Worm (Caenorhabditis elegans) whole organism, L4 larva: ENCODE data around the gene nspc-15.

Experiments used
- F26F4.8 ChIP-seq: fragments of 200-800 bp; sonication (Bioruptor generic); conservative IDR thresholded peaks from 2 replicates; pipeline ENCODE4 v1.3.6; 2022; ENCODE audit warnings: missing genetic modification characterization, missing compliant biosample characterization
- T20F7.1 ChIP-seq: fragments of 200-800 bp; sonication (Bioruptor generic); optimal IDR thresholded peaks from 2 replicates; lab custom pipeline; 2018; ENCODE audit warnings: mild to moderate bottlenecking, missing genetic modification characterization, missing compliant biosample characterization
- T26A8.4 ChIP-seq: fragments of 200-800 bp; sonication (Bioruptor generic); IDR thresholded peaks from 2 replicates; pipeline ENCODE4 v1.3.6; 2022; ENCODE audit warnings: missing genetic modification characterization, missing compliant biosample characterization
- Y5F2A.4 ChIP-seq: fragments of 200-800 bp; sonication (Bioruptor generic); optimal IDR thresholded peaks from 2 replicates; lab custom pipeline; 2018; ENCODE audit warnings: mild to moderate bottlenecking, missing genetic modification characterization, missing compliant biosample characterization
- Y75B8A.6 ChIP-seq: fragments of 200-800 bp; sonication (Bioruptor generic); IDR thresholded peaks from 2 replicates; pipeline ENCODE4 v1.3.6; 2022; ENCODE audit warnings: missing genetic modification reagents, missing genetic modification characterization, missing compliant biosample characterization
- ZK337.2 ChIP-seq: fragments of 200-800 bp; sonication (Bioruptor generic); IDR thresholded peaks from 2 replicates; pipeline ENCODE4 v1.3.6; 2022; ENCODE audit warnings: missing genetic modification reagents, missing genetic modification characterization, missing compliant biosample characterization
- ZK546.5 ChIP-seq, 2 experiments: sonication (generic microtip); optimal IDR thresholded peaks; 2 replicates each; lab custom pipeline; 2017; ENCODE audit warnings: missing biosample characterization in 2 of 2, missing genetic modification characterization in 2 of 2
- ama-1 ChIP-seq: fragments of 150-350 bp; optimal IDR thresholded peaks from 2 replicates; lab custom pipeline; 2014; ENCODE audit warnings: inconsistent platforms, mixed read lengths
- ceh-32 ChIP-seq: sonication (generic microtip); optimal IDR thresholded peaks from 2 replicates; lab custom pipeline; 2016; ENCODE audit warnings: mild to moderate bottlenecking, missing genetic modification characterization, missing compliant biosample characterization; ENCODE audit not compliant: poor library complexity
- ceh-44 ChIP-seq: fragments of 200-800 bp; sonication (Bioruptor generic); IDR thresholded peaks from 2 replicates; pipeline ENCODE4 v1.3.6; 2022; ENCODE audit warnings: missing genetic modification reagents, missing genetic modification characterization, missing compliant biosample characterization
- ces-1 ChIP-seq: fragments of 150-350 bp; sonication (generic microtip); optimal IDR thresholded peaks from 4 replicates; lab custom pipeline; 2014; ENCODE audit warnings: missing biosample characterization, missing genetic modification reagents, missing genetic modification characterization
- ctbp-1 ChIP-seq: fragments of 200-800 bp; sonication (Bioruptor generic); IDR thresholded peaks from 2 replicates; pipeline ENCODE4 v1.3.6; 2022; ENCODE audit warnings: missing genetic modification reagents, missing genetic modification characterization, missing compliant biosample characterization
- daf-12 ChIP-seq: fragments of 150-350 bp; optimal IDR thresholded peaks from 2 replicates; lab custom pipeline; 2014; ENCODE audit warnings: missing biosample characterization, missing genetic modification reagents, missing genetic modification characterization
- daf-16 ChIP-seq, 3 experiments: sonication (generic microtip); optimal IDR thresholded peaks; 2 replicates each; lab custom pipeline; 2016 to 2017; ENCODE audit warnings: missing genetic modification characterization in 3 of 3, missing genetic modification reagents in 3 of 3, mild to moderate bottlenecking in 2 of 3, missing compliant biosample characterization in 2 of 3, missing biosample characterization in 1 of 3, moderate library complexity in 1 of 3
- daf-19 ChIP-seq: fragments of 200-800 bp; sonication (Bioruptor generic); conservative IDR thresholded peaks from 2 replicates; pipeline ENCODE4 v1.3.6; 2022; ENCODE audit warnings: missing genetic modification characterization, missing compliant biosample characterization
- dmd-9 ChIP-seq: fragments of 200-800 bp; sonication (Bioruptor generic); IDR thresholded peaks from 2 replicates; pipeline ENCODE4 v1.3.6; 2022; ENCODE audit warnings: missing genetic modification reagents, missing genetic modification characterization, missing compliant biosample characterization
- duxl-1 ChIP-seq: sonication (generic microtip); optimal IDR thresholded peaks from 2 replicates; lab custom pipeline; 2016; ENCODE audit warnings: mild to moderate bottlenecking, missing genetic modification characterization, moderate library complexity, missing compliant biosample characterization; ENCODE audit not compliant: poor library complexity
- hif-1 ChIP-seq, 2 experiments: sonication (generic microtip); optimal IDR thresholded peaks; 2 replicates each; lab custom pipeline; 2016 to 2017; ENCODE audit warnings: missing compliant biosample characterization in 2 of 2, missing genetic modification characterization in 2 of 2, missing genetic modification reagents in 2 of 2, missing genotype in 2 of 2, mild to moderate bottlenecking in 1 of 2
- lin-13 ChIP-seq: fragments of 150-350 bp; optimal IDR thresholded peaks from 2 replicates; lab custom pipeline; 2014; ENCODE audit warnings: missing biosample characterization, missing genetic modification reagents, missing genetic modification characterization
- lin-29 ChIP-seq: fragments of 200-800 bp; sonication (Bioruptor generic); IDR thresholded peaks from 2 replicates; pipeline ENCODE4 v1.3.6; 2022; ENCODE audit warnings: missing genetic modification reagents, missing genetic modification characterization, missing compliant biosample characterization
- mdl-1 ChIP-seq, 2 experiments: fragments of 150-350 bp in 1 of 2; sonication (generic microtip) in 1 of 2; optimal IDR thresholded peaks; 2 replicates each; lab custom pipeline; 2014 to 2017; ENCODE audit warnings: missing biosample characterization in 2 of 2, missing genetic modification characterization in 2 of 2
- nhr-11 ChIP-seq: fragments of 150-350 bp; optimal IDR thresholded peaks from 2 replicates; lab custom pipeline; 2014; ENCODE audit warnings: missing biosample characterization, missing genetic modification characterization
- nhr-25 ChIP-seq: sonication (generic microtip); optimal IDR thresholded peaks from 2 replicates; lab custom pipeline; 2017; ENCODE audit warnings: missing genetic modification characterization, mild to moderate bottlenecking, missing compliant biosample characterization, antibody characterized with exemption, moderate library complexity, borderline replicate concordance; ENCODE audit not compliant: insufficient read depth
- nhr-42 ChIP-seq: fragments of 200-800 bp; sonication (Bioruptor generic); IDR thresholded peaks from 2 replicates; pipeline ENCODE4 v1.3.6; 2022; ENCODE audit warnings: missing genetic modification characterization, missing compliant biosample characterization
- nhr-48 ChIP-seq: sonication (generic microtip); optimal IDR thresholded peaks from 2 replicates; lab custom pipeline; 2016; ENCODE audit warnings: mild to moderate bottlenecking, missing genetic modification characterization, missing compliant biosample characterization
- nhr-77 ChIP-seq: fragments of 150-350 bp; optimal IDR thresholded peaks from 2 replicates; lab custom pipeline; 2014; ENCODE audit warnings: missing biosample characterization, missing genetic modification characterization
- pha-4 ChIP-seq, 2 experiments: fragments of 150-350 bp in 1 of 2; fragments of 200-800 bp in 1 of 2; sonication (Bioruptor generic) in 1 of 2; IDR thresholded peaks in 1 of 2; optimal IDR thresholded peaks in 1 of 2; 2 replicates each; pipeline versions ENCODE4 v1.3.6 to Lab custom; 2014 to 2022; ENCODE audit warnings: missing genetic modification characterization in 2 of 2, missing genetic modification reagents in 2 of 2, missing biosample characterization in 1 of 2, missing compliant biosample characterization in 1 of 2
- set-16 ChIP-seq: fragments of 200-800 bp; sonication (Bioruptor generic); IDR thresholded peaks from 2 replicates; pipeline ENCODE4 v1.3.6; 2022; ENCODE audit warnings: missing genetic modification reagents, missing genetic modification characterization, missing compliant biosample characterization
- snpc-1.2 ChIP-seq: fragments of 200-800 bp; sonication (Bioruptor generic); IDR thresholded peaks from 2 replicates; pipeline ENCODE4 v1.3.6; 2022; ENCODE audit warnings: missing genetic modification reagents, missing genetic modification characterization, missing compliant biosample characterization
- snpc-4 ChIP-seq: fragments of 150-350 bp; optimal IDR thresholded peaks from 2 replicates; lab custom pipeline; 2014; ENCODE audit warnings: missing biosample characterization, missing genetic modification characterization
- spr-1 ChIP-seq: sonication (generic microtip); optimal IDR thresholded peaks from 2 replicates; lab custom pipeline; 2016; ENCODE audit warnings: mild to moderate bottlenecking, missing genetic modification characterization, missing compliant biosample characterization
- unc-62 ChIP-seq, 3 experiments: fragments of 150-350 bp in 1 of 3; sonication (generic microtip); optimal IDR thresholded peaks in 2 of 3; peaks in 1 of 3; 1 replicate in 1 of 3; 2 replicates in 2 of 3; lab custom pipeline; 2014 to 2017; ENCODE audit warnings: missing biosample characterization in 3 of 3, missing genetic modification characterization in 3 of 3, missing genetic modification reagents in 3 of 3, missing genotype in 1 of 3
- vab-7 ChIP-seq: fragments of 200-800 bp; sonication (Bioruptor generic); IDR thresholded peaks from 2 replicates; pipeline ENCODE4 v1.3.6; 2022; ENCODE audit warnings: missing genetic modification reagents, missing genetic modification characterization, missing compliant biosample characterization
- zfp-3 ChIP-seq: fragments of 200-800 bp; sonication (Bioruptor generic); conservative IDR thresholded peaks from 2 replicates; pipeline ENCODE4 v1.3.6; 2022; ENCODE audit warnings: missing genetic modification reagents, missing genetic modification characterization, missing compliant biosample characterization

nspc-15 gene

ce11 chrX:12328676-12329075 lies 31.9 kb upstream of the nspc-15 start, which contains the start of gene srd-45:
TSS of gene srd-45 (plus strand) at chrX:12328976.
- TF ChIP-seq nhr-11 (no peak), snpc-4 (tag; lab: Kevin White, UChicago) (no peak), unc-62 (GFP tag; optimal IDR thresholded peaks at IDR 0.05 in 1 of 2; lab: Kevin White, UChicago) (peak in 1 of 2 experiments; percentile 7), unc-62 (tag; optimal IDR thresholded peaks at IDR 0.05; lab: Kevin White, UChicago) (no peak)

ce11 chrX:12331795-12332194 lies 28.7 kb upstream of the nspc-15 start, which contains the start of gene srd-46:
TSS of gene srd-46 (plus strand) at chrX:12332095.
- no peak for TF ChIP-seq nhr-77 (tag; lab: Kevin White, UChicago)

- TF ChIP-seq zfp-3 (GFP tag; lab: Robert Waterston, UW) (no peak), nhr-25 (tag; lab: Kevin White, UChicago) (no peak), unc-62 (GFP tag; optimal IDR thresholded peaks at IDR 0.05 in 1 of 2; lab: Kevin White, UChicago) (peak in 1 of 2 experiments; percentile 56), unc-62 (tag; optimal IDR thresholded peaks at IDR 0.05; lab: Kevin White, UChicago) (no peak)
- TF ChIP-seq, all 104 proteins: peak for 1
Observed at ce11 chrX:12333479-12333878, 27.1 kb upstream of the nspc-15 start, which contains the start of gene srd-47. TSS of gene srd-47 (plus strand) at chrX:12333642.

- TF ChIP-seq daf-12 (tag; lab: Kevin White, UChicago) (no peak), vab-7 (GFP tag; lab: Robert Waterston, UW) (no peak), ZK546.5 (tag; optimal IDR thresholded peaks at IDR 0.05; lab: Kevin White, UChicago) (no peak), mdl-1 (tag; optimal IDR thresholded peaks at IDR 0.05; lab: Kevin White, UChicago) (no peak), ces-1 (GFP tag; lab: Kevin White, UChicago) (no peak), ceh-32 (tag; lab: Kevin White, UChicago) (no peak), F26F4.8 (no peak), lin-13 (GFP tag; lab: Kevin White, UChicago) (no peak), T26A8.4 (GFP tag; lab: Robert Waterston, UW) (no peak), set-16 (GFP tag; lab: Robert Waterston, UW) (no peak), unc-62 (GFP tag; optimal IDR thresholded peaks at IDR 0.05 in 1 of 2; lab: Kevin White, UChicago) (no peak), unc-62 (tag; optimal IDR thresholded peaks at IDR 0.05; lab: Kevin White, UChicago) (no peak), lin-29 (no peak)
Observed at ce11 chrX:12335808-12336207, 24.7 kb upstream of the nspc-15 start, which contains the start of gene srd-48. TSS of gene srd-48 (plus strand) at chrX:12336108.

- no peak for TF ChIP-seq hif-1 (tag; optimal IDR thresholded peaks at IDR 0.05; lab: Kevin White, UChicago)
- TF ChIP-seq snpc-1.2 (GFP tag; lab: Robert Waterston, UW): peak; percentile 88
- TF ChIP-seq snpc-4 (tag; lab: Kevin White, UChicago): no peak
- TF ChIP-seq ceh-44 (GFP tag; lab: Robert Waterston, UW): 0 out of 2 replicates have a peak, but pooled peaks have one; percentile 5
- TF ChIP-seq nhr-48 (tag; lab: Kevin White, UChicago): peak; percentile 43
- TF ChIP-seq T20F7.1: no peak
- peak; percentile 73; the same call in 1 of the 2 replicates for TF ChIP-seq pha-4 (GFP tag; IDR thresholded peaks at IDR 0.05; lab: Robert Waterston, UW)
- TF ChIP-seq pha-4 (tag; optimal IDR thresholded peaks at IDR 0.05; lab: Kevin White, UChicago): no peak
- TF ChIP-seq Y5F2A.4 (GFP tag; lab: Kevin White, UChicago): no peak
- 0 out of 2 replicates have a peak, but pooled peaks have one; percentile 47 for TF ChIP-seq nhr-42 (GFP tag; lab: Robert Waterston, UW)
- TF ChIP-seq Y75B8A.6: 0 out of 2 replicates have a peak, but pooled peaks have one; percentile 47
- TF ChIP-seq ama-1 (lab: Kevin White, UChicago): no peak
- TF ChIP-seq ZK337.2 (GFP tag; lab: Robert Waterston, UW): no peak
- peak; percentile 8 to 30 for TF ChIP-seq daf-16 (GFP tag; optimal IDR thresholded peaks at IDR 0.05; lab: Kevin White, UChicago)
- no peak for TF ChIP-seq daf-16 (tag; optimal IDR thresholded peaks at IDR 0.05; lab: Kevin White, UChicago)
- 0 out of 2 replicates have a peak, but pooled peaks have one; percentile 21 for TF ChIP-seq dmd-9 (GFP tag; lab: Robert Waterston, UW)
- TF ChIP-seq spr-1 (tag; lab: Kevin White, UChicago): peak; percentile 4
- TF ChIP-seq ctbp-1 (GFP tag; lab: Robert Waterston, UW): no peak
- TF ChIP-seq daf-19: peak; percentile 74
- peak; percentile 39 for TF ChIP-seq duxl-1 (tag; lab: Kevin White, UChicago)
- no peak for TF ChIP-seq daf-12 (tag; lab: Kevin White, UChicago)
- TF ChIP-seq mdl-1 (tag; optimal IDR thresholded peaks at IDR 0.05; lab: Kevin White, UChicago): peak in 1 of 2 experiments; percentile 2
Observed at ce11 chrX:12337846-12338490, 22.6 kb upstream of the nspc-15 start, which contains the start of gene srd-44. TSS of gene srd-44 (plus strand) at chrX:12338440.
